Worm (Caenorhabditis elegans) whole organism, L4 larva: Measurements from ENCODE around the gene srx-110.

Experiments used
- F10B5.3 ChIP-seq: sonication (generic microtip); optimal IDR thresholded peaks from 2 replicates; lab custom pipeline; 2016; ENCODE audit warnings: mild to moderate bottlenecking, missing genetic modification characterization, missing compliant biosample characterization
- ZK337.2 ChIP-seq: fragments of 200-800 bp; sonication (Bioruptor generic); IDR thresholded peaks from 2 replicates; pipeline ENCODE4 v1.3.6; 2022; ENCODE audit warnings: missing genetic modification reagents, missing genetic modification characterization, missing compliant biosample characterization
- ZK546.5 ChIP-seq, 2 experiments: sonication (generic microtip); optimal IDR thresholded peaks; 2 replicates each; lab custom pipeline; 2017; ENCODE audit warnings: missing biosample characterization in 2 of 2, missing genetic modification characterization in 2 of 2
- ceh-20 ChIP-seq: fragments of 200-800 bp; sonication (Bioruptor generic); IDR thresholded peaks from 2 replicates; pipeline ENCODE4 v1.3.6; 2022; ENCODE audit warnings: missing genetic modification reagents, missing genetic modification characterization, missing compliant biosample characterization
- ceh-28 ChIP-seq: fragments of 150-350 bp; optimal IDR thresholded peaks from 2 replicates; lab custom pipeline; 2014; ENCODE audit warnings: missing biosample characterization, missing genetic modification reagents, missing genetic modification characterization
- dmd-6 ChIP-seq: fragments of 200-800 bp; sonication (Bioruptor generic); IDR thresholded peaks from 2 replicates; pipeline ENCODE4 v1.3.6; 2022; ENCODE audit warnings: missing genetic modification reagents, missing genetic modification characterization, missing compliant biosample characterization
- dmd-9 ChIP-seq: fragments of 200-800 bp; sonication (Bioruptor generic); IDR thresholded peaks from 2 replicates; pipeline ENCODE4 v1.3.6; 2022; ENCODE audit warnings: missing genetic modification reagents, missing genetic modification characterization, missing compliant biosample characterization
- duxl-1 ChIP-seq: sonication (generic microtip); optimal IDR thresholded peaks from 2 replicates; lab custom pipeline; 2016; ENCODE audit warnings: mild to moderate bottlenecking, missing genetic modification characterization, moderate library complexity, missing compliant biosample characterization; ENCODE audit not compliant: poor library complexity
- fos-1 ChIP-seq: fragments of 150-350 bp; optimal IDR thresholded peaks from 2 replicates; lab custom pipeline; 2014; ENCODE audit warnings: missing biosample characterization, missing genetic modification characterization
- gei-8 ChIP-seq: fragments of 200-800 bp; sonication (Bioruptor generic); optimal IDR thresholded peaks from 2 replicates; lab custom pipeline; 2018; ENCODE audit warnings: mild to moderate bottlenecking, missing genetic modification characterization, missing compliant biosample characterization
- hif-1 ChIP-seq, 2 experiments: sonication (generic microtip); optimal IDR thresholded peaks; 2 replicates each; lab custom pipeline; 2016 to 2017; ENCODE audit warnings: missing compliant biosample characterization in 2 of 2, missing genetic modification characterization in 2 of 2, missing genetic modification reagents in 2 of 2, missing genotype in 2 of 2, mild to moderate bottlenecking in 1 of 2
- hlh-11 ChIP-seq: fragments of 200-800 bp; sonication (Bioruptor generic); optimal IDR thresholded peaks from 2 replicates; lab custom pipeline; 2018; ENCODE audit warnings: mild to moderate bottlenecking, missing genetic modification characterization, missing compliant biosample characterization
- hlh-30 ChIP-seq: sonication (generic microtip); optimal IDR thresholded peaks from 2 replicates; lab custom pipeline; 2017; ENCODE audit warnings: antibody characterized with exemption, mild to moderate bottlenecking, missing genetic modification characterization, missing compliant biosample characterization; ENCODE audit not compliant: insufficient read depth
- lin-1 ChIP-seq: fragments of 200-800 bp; sonication (Bioruptor generic); IDR thresholded peaks from 2 replicates; pipeline ENCODE4 v1.3.6; 2022; ENCODE audit warnings: missing genetic modification reagents, missing genetic modification characterization, missing compliant biosample characterization
- lin-29 ChIP-seq: fragments of 200-800 bp; sonication (Bioruptor generic); IDR thresholded peaks from 2 replicates; pipeline ENCODE4 v1.3.6; 2022; ENCODE audit warnings: missing genetic modification reagents, missing genetic modification characterization, missing compliant biosample characterization
- lsy-2 ChIP-seq, 2 experiments: fragments of 150-350 bp in 1 of 2; sonication (generic microtip) in 1 of 2; optimal IDR thresholded peaks; 2 replicates each; lab custom pipeline; 2014 to 2017; ENCODE audit warnings: missing biosample characterization in 2 of 2, missing genetic modification characterization in 2 of 2
- mdl-1 ChIP-seq, 2 experiments: fragments of 150-350 bp in 1 of 2; sonication (generic microtip) in 1 of 2; optimal IDR thresholded peaks; 2 replicates each; lab custom pipeline; 2014 to 2017; ENCODE audit warnings: missing biosample characterization in 2 of 2, missing genetic modification characterization in 2 of 2
- mep-1 ChIP-seq: fragments of 150-350 bp; sonication (generic microtip); optimal IDR thresholded peaks from 3 replicates; lab custom pipeline; 2014; ENCODE audit warnings: missing biosample characterization, missing genetic modification characterization
- mes-2 ChIP-seq: sonication (generic microtip); optimal IDR thresholded peaks from 2 replicates; lab custom pipeline; 2016; ENCODE audit warnings: missing genotype, mild to moderate bottlenecking, missing genetic modification characterization, missing compliant biosample characterization; ENCODE audit not compliant: poor library complexity, severe bottlenecking
- mxl-3 ChIP-seq: fragments of 200-800 bp; sonication (Bioruptor generic); optimal IDR thresholded peaks from 2 replicates; lab custom pipeline; 2018; ENCODE audit warnings: mild to moderate bottlenecking, missing genetic modification characterization, missing compliant biosample characterization
- nhr-102 ChIP-seq: sonication (generic microtip); optimal IDR thresholded peaks from 2 replicates; lab custom pipeline; 2016; ENCODE audit warnings: mild to moderate bottlenecking, missing genetic modification characterization, moderate library complexity, missing compliant biosample characterization
- nhr-28 ChIP-seq: fragments of 150-350 bp; optimal IDR thresholded peaks from 2 replicates; lab custom pipeline; 2014; ENCODE audit warnings: missing biosample characterization, missing genetic modification characterization
- nhr-41 ChIP-seq: fragments of 200-800 bp; sonication (Bioruptor generic); IDR thresholded peaks from 2 replicates; pipeline ENCODE4 v1.3.6; 2022; ENCODE audit warnings: missing genetic modification reagents, missing genetic modification characterization, missing compliant biosample characterization
- nhr-42 ChIP-seq: fragments of 200-800 bp; sonication (Bioruptor generic); IDR thresholded peaks from 2 replicates; pipeline ENCODE4 v1.3.6; 2022; ENCODE audit warnings: missing genetic modification characterization, missing compliant biosample characterization
- nhr-6 ChIP-seq: fragments of 150-350 bp; optimal IDR thresholded peaks from 2 replicates; lab custom pipeline; 2014; ENCODE audit warnings: missing biosample characterization, missing genetic modification characterization
- nhr-77 ChIP-seq: fragments of 150-350 bp; optimal IDR thresholded peaks from 2 replicates; lab custom pipeline; 2014; ENCODE audit warnings: missing biosample characterization, missing genetic modification characterization
- pqm-1 ChIP-seq: sonication (generic microtip); optimal IDR thresholded peaks from 2 replicates; lab custom pipeline; 2017; ENCODE audit warnings: missing biosample characterization, missing genetic modification characterization
- sdz-12 ChIP-seq: fragments of 200-800 bp; sonication (Bioruptor generic); optimal IDR thresholded peaks from 2 replicates; lab custom pipeline; 2018; ENCODE audit warnings: mild to moderate bottlenecking, missing genetic modification characterization, missing compliant biosample characterization
- spr-3 ChIP-seq: fragments of 200-800 bp; sonication (Bioruptor generic); optimal IDR thresholded peaks from 2 replicates; lab custom pipeline; 2018; ENCODE audit warnings: mild to moderate bottlenecking, missing genetic modification characterization, missing compliant biosample characterization
- unc-130 ChIP-seq: sonication (generic microtip); optimal IDR thresholded peaks from 2 replicates; lab custom pipeline; 2016; ENCODE audit warnings: missing genetic modification reagents, missing genetic modification characterization, missing compliant biosample characterization
- unc-62 ChIP-seq, 3 experiments: fragments of 150-350 bp in 1 of 3; sonication (generic microtip); optimal IDR thresholded peaks in 2 of 3; peaks in 1 of 3; 1 replicate in 1 of 3; 2 replicates in 2 of 3; lab custom pipeline; 2014 to 2017; ENCODE audit warnings: missing biosample characterization in 3 of 3, missing genetic modification characterization in 3 of 3, missing genetic modification reagents in 3 of 3, missing genotype in 1 of 3
- zfp-2 ChIP-seq: sonication (generic microtip); optimal IDR thresholded peaks from 2 replicates; lab custom pipeline; 2016; ENCODE audit warnings: mild to moderate bottlenecking, missing genetic modification characterization, missing compliant biosample characterization
- zfp-3 ChIP-seq: fragments of 200-800 bp; sonication (Bioruptor generic); conservative IDR thresholded peaks from 2 replicates; pipeline ENCODE4 v1.3.6; 2022; ENCODE audit warnings: missing genetic modification reagents, missing genetic modification characterization, missing compliant biosample characterization
- ztf-11 ChIP-seq: fragments of 150-350 bp; optimal IDR thresholded peaks from 2 replicates; lab custom pipeline; 2014; ENCODE audit warnings: missing biosample characterization, missing genetic modification characterization

Gene srx-110

DNA sequence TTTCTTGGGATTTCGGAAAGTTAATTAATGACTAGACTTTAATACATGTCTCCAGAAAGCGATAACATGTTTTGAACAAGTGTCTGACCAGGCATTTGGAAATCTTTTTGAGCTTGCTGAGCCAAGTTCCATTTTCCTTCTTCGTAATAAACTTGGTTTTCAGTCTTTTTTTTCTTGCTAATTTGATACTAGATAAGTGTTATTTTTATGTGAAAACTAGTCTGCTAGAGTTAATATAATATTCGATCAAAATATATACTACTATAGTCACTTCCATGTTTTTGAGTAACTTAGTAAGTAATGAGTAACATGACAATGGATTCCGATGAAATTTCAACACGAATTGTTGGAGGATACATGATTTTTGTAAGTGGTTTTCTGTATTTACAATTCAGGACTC is at the start of gene srx-110:
Gene srx-110, plus strand, starts transcription at position 301 of the 400 bp plus-strand sequence.
- TF ChIP-seq spr-3 (no peak), unc-62 (GFP tag; optimal IDR thresholded peaks at IDR 0.05 in 1 of 2; lab: Kevin White, UChicago) (peak in 1 of 2 experiments; percentile 17), unc-62 (tag; optimal IDR thresholded peaks at IDR 0.05; lab: Kevin White, UChicago) (no peak), nhr-102 (tag; lab: Kevin White, UChicago) (no peak)

DNA sequence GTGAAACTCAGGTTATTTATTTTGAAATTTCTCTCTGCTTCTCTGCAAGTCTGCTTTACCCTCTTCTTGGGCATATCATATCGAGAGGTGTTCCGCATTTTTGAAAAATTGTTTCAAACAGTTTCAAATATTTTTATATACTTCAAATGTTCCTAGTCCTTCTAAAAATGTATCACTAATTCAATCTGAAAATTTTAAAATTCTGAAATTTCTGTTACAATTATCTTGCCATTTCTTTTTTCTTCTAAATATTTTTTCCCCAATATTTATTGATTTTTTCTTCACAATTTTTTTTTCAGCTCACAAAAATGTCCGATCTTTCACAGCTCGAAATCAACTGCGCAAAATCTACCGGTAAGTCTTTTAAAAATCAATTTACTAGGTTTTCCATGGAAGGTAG is 49.6 kb upstream of the srx-110 start, which contains the start of gene F19B10.4:
Gene F19B10.4, plus strand, starts transcription at position 301 of the 400 bp plus-strand sequence.
- no peak for TF ChIP-seq ZK337.2 (GFP tag; lab: Robert Waterston, UW)
- TF ChIP-seq gei-8 (GFP tag; lab: Kevin White, UChicago) = no peak

DNA sequence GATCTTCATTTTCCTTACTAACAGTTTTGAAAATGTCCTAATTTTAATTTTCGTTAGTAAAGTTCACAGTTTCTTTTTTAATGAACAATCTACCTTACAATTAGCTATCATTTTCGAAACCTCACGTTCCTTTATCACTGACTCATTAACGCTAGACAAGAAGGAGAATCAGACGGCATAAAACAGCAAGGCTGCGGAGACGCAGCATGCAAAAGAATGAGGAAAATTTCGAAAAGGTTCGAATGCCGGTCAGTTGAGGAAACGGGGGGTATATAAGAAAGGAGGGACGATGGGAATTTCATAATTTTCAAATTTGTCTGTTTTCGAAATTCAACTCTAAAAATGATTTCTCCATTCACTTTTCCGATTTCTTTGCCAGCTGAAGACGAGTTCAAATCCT is 47.4 kb upstream of the srx-110 start, which contains the start of gene F19B10.13:
Gene F19B10.13, plus strand, starts transcription at position 343 of the 400 bp plus-strand sequence.
- TF ChIP-seq hlh-30 (peak; percentile 38), mxl-3 (GFP tag; lab: Kevin White, UChicago) (peak; percentile 16), dmd-6 (GFP tag; lab: Robert Waterston, UW) (peak; percentile 58), mep-1 (no peak), hif-1 (tag; optimal IDR thresholded peaks at IDR 0.05; lab: Kevin White, UChicago) (peak in 1 of 2 experiments; percentile 19), nhr-6 (tag; lab: Kevin White, UChicago) (peak; percentile 14), ZK546.5 (tag; optimal IDR thresholded peaks at IDR 0.05; lab: Kevin White, UChicago) (no peak), pqm-1 (peak; percentile 26), mes-2 (tag; lab: Kevin White, UChicago) (peak; percentile 39), duxl-1 (tag; lab: Kevin White, UChicago) (no peak), nhr-28 (peak; percentile 36), hlh-11 (tag; lab: Kevin White, UChicago) (peak; percentile 51)

DNA sequence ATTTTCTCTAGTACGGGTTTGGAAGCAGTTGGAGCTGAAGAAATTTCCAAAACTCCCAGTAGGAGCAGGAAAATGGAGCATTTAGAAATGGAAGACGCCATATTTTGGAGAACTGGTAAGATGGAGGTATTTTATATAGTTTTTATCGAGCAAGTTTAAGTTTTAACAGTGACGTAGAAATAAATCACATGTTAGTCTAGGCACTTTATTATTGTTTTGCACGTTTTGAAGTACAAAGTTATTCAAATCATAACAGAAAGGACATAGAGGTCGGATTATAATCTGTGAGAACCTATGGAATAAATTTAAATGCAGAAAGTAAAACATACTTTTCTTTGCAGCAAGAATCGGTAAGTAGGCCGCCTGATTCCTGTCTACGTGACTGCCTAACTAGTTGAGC is 45.6 kb upstream of the srx-110 start, which contains the start of gene F19B10.6:
Gene F19B10.6, minus strand, starts transcription at position 101 of the 400 bp plus-strand sequence.
- TF ChIP-seq nhr-41 (GFP tag; lab: Robert Waterston, UW) (no peak), zfp-3 (GFP tag; lab: Robert Waterston, UW) (no peak), mdl-1 (tag; optimal IDR thresholded peaks at IDR 0.05; lab: Kevin White, UChicago) (no peak), fos-1 (tag; lab: Kevin White, UChicago) (no peak), F10B5.3 (tag; lab: Kevin White, UChicago) (no peak), ceh-28 (no peak), lsy-2 (tag; optimal IDR thresholded peaks at IDR 0.05; lab: Kevin White, UChicago) (no peak), ceh-20 (GFP tag; lab: Robert Waterston, UW) (no peak), mxl-3 (GFP tag; lab: Kevin White, UChicago) (no peak), ztf-11 (no peak), sdz-12 (no peak), unc-130 (GFP tag; lab: Kevin White, UChicago) (no peak), nhr-42 (GFP tag; lab: Robert Waterston, UW) (no peak), dmd-9 (no peak), nhr-6 (tag; lab: Kevin White, UChicago) (no peak), ZK337.2 (GFP tag; lab: Robert Waterston, UW) (no peak), zfp-2 (tag; lab: Kevin White, UChicago) (no peak), lin-29 (GFP tag; lab: Robert Waterston, UW) (no peak), nhr-77 (tag; lab: Kevin White, UChicago) (no peak), lin-1 (GFP tag; lab: Robert Waterston, UW) (no peak)
